Fruit fly (Drosophila melanogaster) whole organism, embryonic: ENCODE results near the gene Zip88E.

Source experiments
- CG11456 ChIP-seq: fragments of 200-800 bp; sonication (Bioruptor generic); IDR thresholded peaks from 3 replicates; pipeline ENCODE4 v1.3.6; 2022; ENCODE audit warnings: missing biosample characterization, missing genetic modification characterization
- CG13894 ChIP-seq: fragments of 200-800 bp; sonication (Bioruptor generic); optimal IDR thresholded peaks from 3 replicates; lab custom pipeline; 2018; ENCODE audit warnings: missing biosample characterization, mild to moderate bottlenecking, missing genetic modification characterization, moderate library complexity
- CG14050 ChIP-seq: fragments of 200-800 bp; sonication (Bioruptor generic); IDR thresholded peaks from 3 replicates; pipeline ENCODE4 v1.3.6; 2022; ENCODE audit warnings: missing biosample characterization, missing genetic modification characterization
- CG14710 ChIP-seq: fragments of 200-800 bp; sonication (Bioruptor generic); optimal IDR thresholded peaks from 3 replicates; lab custom pipeline; 2019; ENCODE audit warnings: missing biosample characterization, mild to moderate bottlenecking, missing genetic modification characterization, moderate library complexity
- CG15514 ChIP-seq: fragments of 200-800 bp; sonication (Bioruptor generic); optimal IDR thresholded peaks from 3 replicates; lab custom pipeline; 2017; ENCODE audit warnings: missing biosample characterization, missing genetic modification characterization, mild to moderate bottlenecking, moderate library complexity, missing genetic modification reagents
- CG16779 ChIP-seq: fragments of 200-800 bp; sonication (Bioruptor generic); IDR thresholded peaks from 2 replicates; pipeline ENCODE4 v1.3.6; 2022; ENCODE audit warnings: missing biosample characterization, missing genetic modification characterization
- CG18764 ChIP-seq: fragments of 200-800 bp; sonication (Bioruptor generic); optimal IDR thresholded peaks from 3 replicates; lab custom pipeline; 2016; ENCODE audit warnings: missing biosample characterization, missing genetic modification characterization
- CG2678 ChIP-seq: fragments of 200-800 bp; sonication (Bioruptor generic); optimal IDR thresholded peaks from 3 replicates; lab custom pipeline; 2019; ENCODE audit warnings: missing biosample characterization, mild to moderate bottlenecking, missing genetic modification characterization, moderate library complexity
- CG3726 ChIP-seq: fragments of 200-800 bp; sonication (Bioruptor generic); IDR thresholded peaks from 3 replicates; pipeline ENCODE4, ENCODE4 v1.3.6; 2022; ENCODE audit warnings: missing biosample characterization, missing genetic modification characterization
- CG42726 ChIP-seq: fragments of 200-800 bp; sonication (Bioruptor generic); IDR thresholded peaks from 2 replicates; pipeline ENCODE4 v1.3.6; 2022; ENCODE audit warnings: missing biosample characterization, missing genetic modification characterization; ENCODE audit not compliant: partially characterized antibody
- CG6272 ChIP-seq: fragments of 200-800 bp; sonication (Bioruptor generic); IDR thresholded peaks from 2 replicates; pipeline ENCODE4 v1.3.6; 2022; ENCODE audit warnings: missing biosample characterization, missing genetic modification characterization
- CG7987 ChIP-seq: fragments of 200-800 bp; sonication (Bioruptor generic); optimal IDR thresholded peaks from 2 replicates; lab custom pipeline; 2018; ENCODE audit warnings: missing biosample characterization, mild to moderate bottlenecking, missing genetic modification characterization, moderate library complexity
- CG8290 ChIP-seq, 3 experiments: fragments of 200-800 bp; sonication (Bioruptor generic); optimal IDR thresholded peaks; 2 replicates each; lab custom pipeline; 2016 to 2019; ENCODE audit warnings: missing biosample characterization in 3 of 3, missing genetic modification characterization in 3 of 3, mild to moderate bottlenecking in 2 of 3, moderate library complexity in 1 of 3
- CG9609 ChIP-seq: fragments of 200-800 bp; sonication (Bioruptor generic); optimal IDR thresholded peaks from 3 replicates; lab custom pipeline; 2016; ENCODE audit warnings: missing biosample characterization, missing genetic modification characterization
- CG9727 ChIP-seq: fragments of 200-800 bp; sonication (Bioruptor generic); optimal IDR thresholded peaks from 3 replicates; lab custom pipeline; 2017; ENCODE audit warnings: missing biosample characterization, mild to moderate bottlenecking, missing genetic modification characterization
- Chrac-16 ChIP-seq: fragments of 200-800 bp; sonication (Bioruptor generic); optimal IDR thresholded peaks from 3 replicates; lab custom pipeline; 2016; ENCODE audit warnings: missing biosample characterization, missing genetic modification characterization
- Dek ChIP-seq: fragments of 200-800 bp; sonication (Bioruptor generic); optimal IDR thresholded peaks from 3 replicates; lab custom pipeline; 2019; ENCODE audit warnings: missing biosample characterization, mild to moderate bottlenecking, missing genetic modification characterization, moderate library complexity
- Eip74EF ChIP-seq, 2 experiments: fragments of 200-800 bp in 1 of 2; fragments of >200 bp in 1 of 2; sonication (Bioruptor generic) in 1 of 2; optimal IDR thresholded peaks; 2 replicates each; lab custom pipeline; 2017 to 2019; ENCODE audit warnings: missing biosample characterization in 2 of 2, missing genetic modification characterization in 2 of 2, mild to moderate bottlenecking in 1 of 2, moderate library complexity in 1 of 2
- Ets97D ChIP-seq: fragments of 200-800 bp; sonication (Bioruptor generic); optimal IDR thresholded peaks from 3 replicates; lab custom pipeline; 2016; ENCODE audit warnings: missing biosample characterization, missing genetic modification characterization
- Fer1 ChIP-seq: fragments of 200-800 bp; sonication (Bioruptor generic); optimal IDR thresholded peaks from 2 replicates; lab custom pipeline; 2017; ENCODE audit warnings: missing biosample characterization, mild to moderate bottlenecking, missing genetic modification characterization
- HmgZ ChIP-seq: fragments of 200-800 bp; sonication (Bioruptor generic); optimal IDR thresholded peaks from 2 replicates; lab custom pipeline; 2018; ENCODE audit warnings: missing biosample characterization, mild to moderate bottlenecking, missing genetic modification characterization
- Hmr ChIP-seq: fragments of 200-800 bp; sonication (Bioruptor generic); optimal IDR thresholded peaks from 3 replicates; lab custom pipeline; 2017; ENCODE audit warnings: mild to moderate bottlenecking, missing biosample characterization, missing genetic modification reagents, missing genetic modification characterization
- MTF-1 ChIP-seq: fragments of 200-800 bp; sonication (Bioruptor generic); optimal IDR thresholded peaks from 2 replicates; lab custom pipeline; 2018; ENCODE audit warnings: missing biosample characterization, mild to moderate bottlenecking, missing genetic modification characterization, borderline replicate concordance
- Mad ChIP-seq: fragments of 200-800 bp; sonication (Bioruptor generic); optimal IDR thresholded peaks from 2 replicates; lab custom pipeline; 2016; ENCODE audit warnings: missing biosample characterization, missing genetic modification characterization
- Med ChIP-seq: fragments of 200-800 bp; sonication (Bioruptor generic); peaks from one replicate; lab custom pipeline; 2016; ENCODE audit warnings: missing biosample characterization, missing genetic modification characterization, mild to moderate bottlenecking, inconsistent platforms, moderate library complexity
- Oaz ChIP-seq: fragments of 200-800 bp; sonication (Bioruptor generic); IDR thresholded peaks from 2 replicates; pipeline ENCODE4 v1.3.6; 2022; ENCODE audit warnings: missing biosample characterization, missing genetic modification characterization
- Optix ChIP-seq: fragments of 200-800 bp; sonication (Bioruptor generic); IDR thresholded peaks from 3 replicates; pipeline ENCODE4 v1.3.6; 2022; ENCODE audit warnings: missing biosample characterization, missing genetic modification characterization
- Xbp1 ChIP-seq: fragments of 200-800 bp; sonication (Bioruptor generic); optimal IDR thresholded peaks from 3 replicates; lab custom pipeline; 2016; ENCODE audit warnings: missing biosample characterization, mild to moderate bottlenecking, missing genetic modification characterization
- chn ChIP-seq: fragments of 200-800 bp; sonication (Bioruptor generic); optimal IDR thresholded peaks from 2 replicates; lab custom pipeline; 2016; ENCODE audit warnings: missing biosample characterization, missing genetic modification characterization
- crc ChIP-seq: fragments of 200-800 bp; sonication (Bioruptor generic); optimal IDR thresholded peaks from 2 replicates; lab custom pipeline; 2016; ENCODE audit warnings: missing biosample characterization, missing genetic modification characterization
- cwo ChIP-seq: fragments of 200-800 bp; sonication (Bioruptor generic); optimal IDR thresholded peaks from 3 replicates; lab custom pipeline; 2017; ENCODE audit warnings: missing biosample characterization, missing genetic modification characterization, mild to moderate bottlenecking, moderate library complexity, missing genetic modification reagents
- ftz-f1 ChIP-seq: fragments of 200-800 bp; sonication (Bioruptor generic); optimal IDR thresholded peaks from 2 replicates; lab custom pipeline; 2016; ENCODE audit warnings: missing biosample characterization, missing genetic modification characterization
- fu2 ChIP-seq: fragments of 200-800 bp; sonication (Bioruptor generic); optimal IDR thresholded peaks from 2 replicates; lab custom pipeline; 2016; ENCODE audit warnings: missing biosample characterization, missing genetic modification characterization
- gcm ChIP-seq: fragments of 200-800 bp; sonication (Bioruptor generic); optimal IDR thresholded peaks from 2 replicates; lab custom pipeline; 2019; ENCODE audit warnings: missing biosample characterization, mild to moderate bottlenecking, missing genetic modification characterization, moderate library complexity
- grn ChIP-seq: fragments of 200-800 bp; sonication (Bioruptor generic); optimal IDR thresholded peaks from 3 replicates; lab custom pipeline; 2017; ENCODE audit warnings: missing biosample characterization, missing genetic modification characterization
- gsb-n ChIP-seq: fragments of 200-800 bp; sonication (Bioruptor generic); optimal IDR thresholded peaks from 3 replicates; lab custom pipeline; 2018; ENCODE audit warnings: missing biosample characterization, mild to moderate bottlenecking, missing genetic modification characterization
- jumu ChIP-seq: fragments of 200-800 bp; sonication (Bioruptor generic); optimal IDR thresholded peaks from 3 replicates; lab custom pipeline; 2016; ENCODE audit warnings: missing biosample characterization, missing genetic modification characterization
- kah ChIP-seq: fragments of 200-800 bp; sonication (Bioruptor generic); optimal IDR thresholded peaks from 2 replicates; lab custom pipeline; 2018; ENCODE audit warnings: missing biosample characterization, mild to moderate bottlenecking, missing genetic modification characterization
- kay ChIP-seq: fragments of 200-800 bp; sonication (Bioruptor generic); optimal IDR thresholded peaks from 2 replicates; lab custom pipeline; 2016; ENCODE audit warnings: missing biosample characterization, missing genetic modification characterization
- kni ChIP-seq: fragments of 200-800 bp; sonication (Bioruptor generic); optimal IDR thresholded peaks from 3 replicates; lab custom pipeline; 2017; ENCODE audit warnings: mild to moderate bottlenecking, missing biosample characterization, missing genetic modification reagents, missing genetic modification characterization
- lov ChIP-seq, 2 experiments: fragments of 200-800 bp in 1 of 2; fragments of >200 bp in 1 of 2; sonication (Bioruptor generic) in 1 of 2; IDR thresholded peaks in 1 of 2; optimal IDR thresholded peaks in 1 of 2; 2 replicates in 1 of 2; 3 replicates in 1 of 2; pipeline versions ENCODE4 v1.3.6 to Lab custom; 2017 to 2022; ENCODE audit warnings: missing biosample characterization in 1 of 2, missing genetic modification characterization in 1 of 2
- maf-S ChIP-seq: fragments of 200-800 bp; sonication (Bioruptor generic); optimal IDR thresholded peaks from 2 replicates; lab custom pipeline; 2016; ENCODE audit warnings: missing biosample characterization, missing genetic modification characterization
- onecut ChIP-seq: fragments of 200-800 bp; sonication (Bioruptor generic); IDR thresholded peaks from 2 replicates; pipeline ENCODE4 v1.3.6; 2022; ENCODE audit warnings: missing biosample characterization, missing genetic modification characterization
- repo ChIP-seq: fragments of 200-800 bp; sonication (Bioruptor generic); optimal IDR thresholded peaks from 2 replicates; lab custom pipeline; 2016; ENCODE audit warnings: missing biosample characterization, missing genetic modification characterization
- sd ChIP-seq: fragments of 200-800 bp; sonication (Bioruptor generic); optimal IDR thresholded peaks from 3 replicates; lab custom pipeline; 2018; ENCODE audit warnings: missing biosample characterization, mild to moderate bottlenecking, missing genetic modification characterization, moderate library complexity
- sisA ChIP-seq: fragments of 200-800 bp; sonication (Bioruptor generic); IDR thresholded peaks from 2 replicates; pipeline ENCODE4 v1.3.6; 2022; ENCODE audit warnings: missing biosample characterization, missing genetic modification characterization
- slp2 ChIP-seq: fragments of 200-800 bp; sonication (Bioruptor generic); optimal IDR thresholded peaks from 2 replicates; lab custom pipeline; 2016; ENCODE audit warnings: missing biosample characterization, missing genetic modification characterization
- stc ChIP-seq: fragments of 200-800 bp; sonication (Bioruptor generic); IDR thresholded peaks from 2 replicates; pipeline ENCODE4 v1.3.6; 2022; ENCODE audit warnings: missing biosample characterization, missing genetic modification characterization
- tll ChIP-seq, 2 experiments: fragments of 200-800 bp in 1 of 2; fragments of >200 bp in 1 of 2; sonication (Bioruptor generic) in 1 of 2; optimal IDR thresholded peaks; 2 replicates each; lab custom pipeline; 2017 to 2019; ENCODE audit warnings: missing biosample characterization in 2 of 2, missing genetic modification characterization in 2 of 2, mild to moderate bottlenecking in 1 of 2, moderate library complexity in 1 of 2
- tx ChIP-seq: fragments of 200-800 bp; sonication (Bioruptor generic); optimal IDR thresholded peaks from 2 replicates; lab custom pipeline; 2016; ENCODE audit warnings: missing biosample characterization, missing genetic modification characterization
- zf30C ChIP-seq: fragments of 200-800 bp; sonication (Bioruptor generic); optimal IDR thresholded peaks from 3 replicates; lab custom pipeline; 2018; ENCODE audit warnings: missing biosample characterization, mild to moderate bottlenecking, missing genetic modification characterization

The Zip88E gene

dm6 chr3R:15286693-15287041 lies 18.2 kb downstream of the Zip88E start (continued):
- TF ChIP-seq repo (GFP tag; lab: Kevin White, UChicago) = no peak
- TF ChIP-seq Oaz (GFP tag; lab: Robert Waterston, UW) = no peak
- no peak for TF ChIP-seq CG15514
- TF ChIP-seq grn (GFP tag; lab: Kevin White, UChicago) = peak; percentile 1
- no peak for TF ChIP-seq fu2 (GFP tag; lab: Kevin White, UChicago)
- peak; percentile 30 for TF ChIP-seq HmgZ (tag; lab: Kevin White, UChicago)
- no peak for TF ChIP-seq CG42726 (GFP tag; lab: Robert Waterston, UW)
- no peak for TF ChIP-seq CG8290 (GFP tag; optimal IDR thresholded peaks at IDR 0.05; lab: Kevin White, UChicago)
- peak in 1 of 2 experiments; percentile 20 for TF ChIP-seq CG8290 (tag; optimal IDR thresholded peaks at IDR 0.05; lab: Kevin White, UChicago)
- TF ChIP-seq CG11456 (GFP tag; lab: Robert Waterston, UW) = no peak
- no peak for TF ChIP-seq CG13894 (tag; lab: Kevin White, UChicago)
- peak; percentile 69 for TF ChIP-seq kni
- no peak for TF ChIP-seq stc
- TF ChIP-seq CG2678 (tag; lab: Kevin White, UChicago) = peak; percentile 7
- TF ChIP-seq Eip74EF (GFP tag; optimal IDR thresholded peaks at IDR 0.05; lab: Kevin White, UChicago) = peak in 1 of 2 experiments; percentile 4
- no peak for TF ChIP-seq maf-S (GFP tag; lab: Kevin White, UChicago)
- TF ChIP-seq Chrac-16 (GFP tag; lab: Kevin White, UChicago) = no peak
- TF ChIP-seq CG14050 = no peak
- TF ChIP-seq Hmr (GFP tag; lab: Kevin White, UChicago) = peak; percentile 35
- TF ChIP-seq CG6272 (GFP tag; lab: Robert Waterston, UW) = no peak
- TF ChIP-seq Fer1 (GFP tag; lab: Kevin White, UChicago) = peak; percentile 37
- TF ChIP-seq Optix (GFP tag; lab: Robert Waterston, UW) = no peak
- no peak for TF ChIP-seq CG18764 (GFP tag; lab: Kevin White, UChicago)
- TF ChIP-seq gcm (GFP tag; lab: Kevin White, UChicago) = peak; percentile 30
- TF ChIP-seq CG3726 (GFP tag; lab: Robert Waterston, UW) = no peak
- TF ChIP-seq CG9609 = no peak
- peak; percentile 64 for TF ChIP-seq Med
- TF ChIP-seq Mad (GFP tag; lab: Kevin White, UChicago) = no peak
- TF ChIP-seq onecut (GFP tag; lab: Robert Waterston, UW) = peak; percentile 11; the same call in 1 of the 2 replicates
- no peak for TF ChIP-seq lov (optimal IDR thresholded peaks at IDR 0.05; lab: Kevin White, UChicago)
- no peak for TF ChIP-seq lov (GFP tag; IDR thresholded peaks at IDR 0.05; lab: Robert Waterston, UW)
- TF ChIP-seq chn = peak; percentile 58
- TF ChIP-seq kah (GFP tag; lab: Kevin White, UChicago) = no peak
- no peak for TF ChIP-seq crc (GFP tag; lab: Kevin White, UChicago)
- no peak for TF ChIP-seq CG9727 (GFP tag; lab: Kevin White, UChicago)
- TF ChIP-seq gsb-n = no peak
- TF ChIP-seq CG16779 (GFP tag; lab: Robert Waterston, UW) = no peak
- no peak for TF ChIP-seq slp2 (GFP tag; lab: Kevin White, UChicago)
- no peak for TF ChIP-seq CG14710 (tag; lab: Kevin White, UChicago)
- no peak for TF ChIP-seq tx (GFP tag; lab: Kevin White, UChicago)
- TF ChIP-seq cwo (GFP tag; lab: Kevin White, UChicago) = peak; percentile 70
- TF ChIP-seq, all 482 proteins: peak for 33

dm6 chr3R:15287763-15288162 lies 19.3 kb downstream of the Zip88E start:
- TF ChIP-seq Dek (tag; lab: Kevin White, UChicago) (peak; percentile 21), kay (GFP tag; lab: Kevin White, UChicago) (peak; percentile 42), Xbp1 (GFP tag; lab: Kevin White, UChicago) (peak; percentile 25), MTF-1 (no peak), ftz-f1 (peak; percentile 41), jumu (GFP tag; lab: Kevin White, UChicago) (peak; percentile 46), tll (GFP tag; optimal IDR thresholded peaks at IDR 0.05; lab: Kevin White, UChicago) (peak in 1 of 2 experiments; percentile 34), zf30C (peak; percentile 23), sd (tag; lab: Kevin White, UChicago) (peak; percentile 98), CG7987 (peak; percentile 35), sisA (no peak), Ets97D (GFP tag; lab: Kevin White, UChicago) (peak; percentile 75)
